Worm (Caenorhabditis elegans): ENCODE results near the gene lin-24.

ce11 chrIV:12084587-12084986 is 44.7 kb upstream of the lin-24 start:
- TF ChIP-seq him-1 (tag; optimal IDR thresholded peaks at IDR 0.05) (no peak), W03F9.2 (tag; optimal IDR thresholded peaks at IDR 0.05) (no peak)

All from whole organism, L4/young adult.